Fruit fly (Drosophila melanogaster) whole organism, embryonic: Measurements from ENCODE around the gene HP1e.

Experiments
- B-H1 ChIP-seq: fragments of 200-800 bp; sonication (Bioruptor generic); IDR thresholded peaks from 3 replicates; pipeline ENCODE4 v1.3.6; 2022; ENCODE audit warnings: missing biosample characterization, missing genetic modification characterization
- Bgb ChIP-seq: fragments of 200-800 bp; sonication (Bioruptor generic); IDR thresholded peaks from 2 replicates; pipeline ENCODE4 v1.3.6; 2022; ENCODE audit warnings: missing biosample characterization, missing genetic modification characterization; ENCODE audit not compliant: partially characterized antibody
- CG10147 ChIP-seq: fragments of 200-800 bp; sonication (Bioruptor generic); optimal IDR thresholded peaks from 2 replicates; lab custom pipeline; 2019; ENCODE audit warnings: missing biosample characterization, mild to moderate bottlenecking, missing genetic modification characterization, moderate library complexity
- CG10209 ChIP-seq: fragments of 200-800 bp; sonication (Bioruptor generic); optimal IDR thresholded peaks from 3 replicates; lab custom pipeline; 2017; ENCODE audit warnings: missing biosample characterization, mild to moderate bottlenecking, missing genetic modification characterization, missing genetic modification reagents
- CG10274 ChIP-seq: fragments of 200-800 bp; sonication (Bioruptor generic); optimal IDR thresholded peaks from 3 replicates; lab custom pipeline; 2017; ENCODE audit warnings: missing biosample characterization, mild to moderate bottlenecking, missing genetic modification characterization
- CG10431 ChIP-seq: fragments of 200-800 bp; sonication (Bioruptor generic); optimal IDR thresholded peaks from 3 replicates; lab custom pipeline; 2018; ENCODE audit warnings: missing biosample characterization, mild to moderate bottlenecking, missing genetic modification characterization
- CG10565 ChIP-seq: fragments of 200-800 bp; sonication (Bioruptor generic); optimal IDR thresholded peaks from 3 replicates; lab custom pipeline; 2016; ENCODE audit warnings: missing biosample characterization, mild to moderate bottlenecking, missing genetic modification characterization
- CG13424 ChIP-seq: fragments of 200-800 bp; sonication (Bioruptor generic); optimal IDR thresholded peaks from 2 replicates; lab custom pipeline; 2019; ENCODE audit warnings: missing biosample characterization, mild to moderate bottlenecking, missing genetic modification characterization, moderate library complexity
- CG14014 ChIP-seq: fragments of 200-800 bp; sonication (Bioruptor generic); IDR thresholded peaks from 2 replicates; pipeline ENCODE4 v1.3.6; 2022; ENCODE audit warnings: missing biosample characterization, missing genetic modification characterization
- CG14710 ChIP-seq: fragments of 200-800 bp; sonication (Bioruptor generic); optimal IDR thresholded peaks from 3 replicates; lab custom pipeline; 2019; ENCODE audit warnings: missing biosample characterization, mild to moderate bottlenecking, missing genetic modification characterization, moderate library complexity
- CG16813 ChIP-seq: fragments of 200-800 bp; sonication (Bioruptor generic); IDR thresholded peaks from 3 replicates; pipeline ENCODE4 v1.3.6; 2022; ENCODE audit warnings: missing biosample characterization, missing genetic modification characterization; ENCODE audit not compliant: partially characterized antibody
- CG16863 ChIP-seq: fragments of 200-800 bp; sonication (Bioruptor generic); optimal IDR thresholded peaks from 3 replicates; lab custom pipeline; 2016; ENCODE audit warnings: missing biosample characterization, missing genetic modification characterization
- CG17359 ChIP-seq: fragments of 200-800 bp; sonication (Bioruptor generic); optimal IDR thresholded peaks from 3 replicates; lab custom pipeline; 2018; ENCODE audit warnings: missing biosample characterization, mild to moderate bottlenecking, missing genetic modification characterization, moderate library complexity
- CG18764 ChIP-seq: fragments of 200-800 bp; sonication (Bioruptor generic); optimal IDR thresholded peaks from 3 replicates; lab custom pipeline; 2016; ENCODE audit warnings: missing biosample characterization, missing genetic modification characterization
- CG2875 ChIP-seq: fragments of 200-800 bp; sonication (Bioruptor generic); optimal IDR thresholded peaks from 2 replicates; lab custom pipeline; 2017; ENCODE audit warnings: missing biosample characterization, mild to moderate bottlenecking, missing genetic modification characterization, missing genetic modification reagents
- CG31441 ChIP-seq: fragments of 200-800 bp; sonication (Bioruptor generic); IDR thresholded peaks from 2 replicates; pipeline ENCODE4 v1.3.6; 2022; ENCODE audit warnings: missing biosample characterization, missing genetic modification characterization
- CG4282 ChIP-seq: fragments of 200-800 bp; sonication (Bioruptor generic); optimal IDR thresholded peaks from 2 replicates; lab custom pipeline; 2016; ENCODE audit warnings: missing biosample characterization, missing genetic modification characterization
- CG4424 ChIP-seq: fragments of 200-800 bp; sonication (Bioruptor generic); optimal IDR thresholded peaks from 3 replicates; lab custom pipeline; 2016; ENCODE audit warnings: missing biosample characterization, missing genetic modification characterization
- CG4617 ChIP-seq: fragments of 200-800 bp; sonication (Bioruptor generic); optimal IDR thresholded peaks from 3 replicates; lab custom pipeline; 2016; ENCODE audit warnings: missing biosample characterization, missing genetic modification characterization, borderline replicate concordance
- CG5245 ChIP-seq: fragments of 200-800 bp; sonication (Bioruptor generic); optimal IDR thresholded peaks from 3 replicates; lab custom pipeline; 2016; ENCODE audit warnings: missing biosample characterization, missing genetic modification characterization
- CG7357 ChIP-seq: fragments of 200-800 bp; sonication (Bioruptor generic); IDR thresholded peaks from 3 replicates; pipeline ENCODE4 v1.3.6; 2022; ENCODE audit warnings: missing biosample characterization, missing genetic modification characterization
- CG9797 ChIP-seq: fragments of 200-800 bp; sonication (Bioruptor generic); optimal IDR thresholded peaks from 3 replicates; lab custom pipeline; 2018; ENCODE audit warnings: missing biosample characterization, mild to moderate bottlenecking, missing genetic modification characterization
- CG9817 ChIP-seq: fragments of 200-800 bp; sonication (Bioruptor generic); optimal IDR thresholded peaks from 2 replicates; lab custom pipeline; 2018; ENCODE audit warnings: missing biosample characterization, mild to moderate bottlenecking, missing genetic modification characterization, moderate library complexity
- Chrac-16 ChIP-seq: fragments of 200-800 bp; sonication (Bioruptor generic); optimal IDR thresholded peaks from 3 replicates; lab custom pipeline; 2016; ENCODE audit warnings: missing biosample characterization, missing genetic modification characterization
- ERR ChIP-seq: fragments of 200-800 bp; sonication (Bioruptor generic); optimal IDR thresholded peaks from 2 replicates; lab custom pipeline; 2016; ENCODE audit warnings: missing biosample characterization, missing genetic modification characterization
- Elba2 ChIP-seq: fragments of 200-800 bp; sonication (Bioruptor generic); optimal IDR thresholded peaks from 3 replicates; lab custom pipeline; 2016; ENCODE audit warnings: missing biosample characterization, missing genetic modification characterization
- Fer2 ChIP-seq: fragments of 200-800 bp; sonication (Bioruptor generic); optimal IDR thresholded peaks from 2 replicates; lab custom pipeline; 2018; ENCODE audit warnings: missing biosample characterization, mild to moderate bottlenecking, missing genetic modification characterization, moderate library complexity
- GATAe ChIP-seq: fragments of 200-800 bp; sonication (Bioruptor generic); conservative IDR thresholded peaks from 2 replicates; pipeline ENCODE4 v1.3.6; 2022; ENCODE audit warnings: missing biosample characterization, missing genetic modification characterization
- Lpt ChIP-seq: fragments of >200 bp; optimal IDR thresholded peaks from 2 replicates; lab custom pipeline; 2018; ENCODE audit warnings: missing biosample characterization, missing genetic modification characterization
- Meics ChIP-seq: fragments of 200-800 bp; sonication (Bioruptor generic); optimal IDR thresholded peaks from 2 replicates; lab custom pipeline; 2017; ENCODE audit warnings: missing biosample characterization, mild to moderate bottlenecking, missing genetic modification characterization
- Tbp ChIP-seq: fragments of >200 bp; optimal IDR thresholded peaks from 2 replicates; lab custom pipeline; 2018; ENCODE audit warnings: missing biosample characterization, missing genetic modification characterization
- ato ChIP-seq: fragments of 200-800 bp; sonication (Bioruptor generic); IDR thresholded peaks from 2 replicates; pipeline ENCODE4 v1.3.6; 2022; ENCODE audit warnings: missing biosample characterization, missing genetic modification characterization; ENCODE audit not compliant: partially characterized antibody
- btn ChIP-seq: fragments of 200-800 bp; sonication (Bioruptor generic); optimal IDR thresholded peaks from 2 replicates; lab custom pipeline; 2016; ENCODE audit warnings: missing biosample characterization, missing genetic modification characterization
- crol ChIP-seq: fragments of 200-800 bp; sonication (Bioruptor generic); IDR thresholded peaks from 2 replicates; pipeline ENCODE4 v1.3.6; 2022; ENCODE audit warnings: missing biosample characterization, missing genetic modification characterization
- fd102C ChIP-seq: fragments of 200-800 bp; sonication (Bioruptor generic); optimal IDR thresholded peaks from 2 replicates; lab custom pipeline; 2018; ENCODE audit warnings: missing biosample characterization, mild to moderate bottlenecking, missing genetic modification characterization, moderate library complexity
- gce ChIP-seq: fragments of 200-800 bp; sonication (Bioruptor generic); IDR thresholded peaks from 3 replicates; pipeline ENCODE4 v1.3.6; 2022; ENCODE audit warnings: missing biosample characterization, missing genetic modification characterization
- grn ChIP-seq: fragments of 200-800 bp; sonication (Bioruptor generic); optimal IDR thresholded peaks from 3 replicates; lab custom pipeline; 2017; ENCODE audit warnings: missing biosample characterization, missing genetic modification characterization
- gt ChIP-seq: fragments of 200-800 bp; sonication (Bioruptor generic); IDR thresholded peaks from 2 replicates; pipeline ENCODE4 v1.3.6; 2022; ENCODE audit warnings: missing biosample characterization, missing genetic modification characterization
- hb ChIP-seq: fragments of 200-800 bp; sonication (Bioruptor generic); IDR thresholded peaks from 3 replicates; pipeline ENCODE4 v1.3.6; 2022; ENCODE audit warnings: missing biosample characterization, missing genetic modification characterization; ENCODE audit not compliant: partially characterized antibody
- hth ChIP-seq: fragments of >200 bp; optimal IDR thresholded peaks from 2 replicates; lab custom pipeline; 2017; ENCODE audit warnings: inconsistent platforms
- knrl ChIP-seq: fragments of 200-800 bp; sonication (Bioruptor generic); IDR thresholded peaks from 3 replicates; pipeline ENCODE4 v1.3.6; 2022; ENCODE audit warnings: missing biosample characterization, missing genetic modification characterization; ENCODE audit not compliant: partially characterized antibody
- maf-S ChIP-seq: fragments of 200-800 bp; sonication (Bioruptor generic); optimal IDR thresholded peaks from 2 replicates; lab custom pipeline; 2016; ENCODE audit warnings: missing biosample characterization, missing genetic modification characterization
- pan ChIP-seq, 4 experiments: fragments of >200 bp in 3 of 4; fragments of 200-800 bp in 1 of 4; sonication (Bioruptor generic) in 1 of 4; optimal IDR thresholded peaks in 3 of 4; IDR thresholded peaks in 1 of 4; 2 replicates each; pipeline versions ENCODE4 v1.3.6 to Lab custom; 2017 to 2022; ENCODE audit warnings: missing biosample characterization in 2 of 4, missing genetic modification characterization in 2 of 4, mixed read lengths in 1 of 4
- pfk ChIP-seq: fragments of 200-800 bp; sonication (Bioruptor generic); optimal IDR thresholded peaks from 2 replicates; lab custom pipeline; 2018; ENCODE audit warnings: missing biosample characterization, mild to moderate bottlenecking, missing genetic modification characterization, moderate library complexity
- ranshi ChIP-seq: fragments of 200-800 bp; sonication (Bioruptor generic); IDR thresholded peaks from 2 replicates; pipeline ENCODE4 v1.3.6; 2022; ENCODE audit warnings: missing biosample characterization, missing genetic modification characterization
- salm ChIP-seq: fragments of 200-800 bp; sonication (Bioruptor generic); optimal IDR thresholded peaks from 2 replicates; lab custom pipeline; 2018; ENCODE audit warnings: missing biosample characterization, mild to moderate bottlenecking, missing genetic modification characterization
- tgo ChIP-seq: fragments of 200-800 bp; sonication (Bioruptor generic); IDR thresholded peaks from 3 replicates; pipeline ENCODE4 v1.3.6; 2022; ENCODE audit warnings: missing biosample characterization, missing genetic modification characterization
- tll ChIP-seq, 2 experiments: fragments of 200-800 bp in 1 of 2; fragments of >200 bp in 1 of 2; sonication (Bioruptor generic) in 1 of 2; optimal IDR thresholded peaks; 2 replicates each; lab custom pipeline; 2017 to 2019; ENCODE audit warnings: missing biosample characterization in 2 of 2, missing genetic modification characterization in 2 of 2, mild to moderate bottlenecking in 1 of 2, moderate library complexity in 1 of 2
- unc-4 ChIP-seq: fragments of 200-800 bp; sonication (Bioruptor generic); IDR thresholded peaks from 2 replicates; pipeline ENCODE4 v1.3.6; 2022; ENCODE audit warnings: missing biosample characterization, missing genetic modification characterization; ENCODE audit not compliant: partially characterized antibody
- wor ChIP-seq: fragments of 200-800 bp; sonication (Bioruptor generic); IDR thresholded peaks from 2 replicates; pipeline ENCODE4 v1.3.6; 2022; ENCODE audit warnings: missing biosample characterization, missing genetic modification characterization

HP1e gene

DNA sequence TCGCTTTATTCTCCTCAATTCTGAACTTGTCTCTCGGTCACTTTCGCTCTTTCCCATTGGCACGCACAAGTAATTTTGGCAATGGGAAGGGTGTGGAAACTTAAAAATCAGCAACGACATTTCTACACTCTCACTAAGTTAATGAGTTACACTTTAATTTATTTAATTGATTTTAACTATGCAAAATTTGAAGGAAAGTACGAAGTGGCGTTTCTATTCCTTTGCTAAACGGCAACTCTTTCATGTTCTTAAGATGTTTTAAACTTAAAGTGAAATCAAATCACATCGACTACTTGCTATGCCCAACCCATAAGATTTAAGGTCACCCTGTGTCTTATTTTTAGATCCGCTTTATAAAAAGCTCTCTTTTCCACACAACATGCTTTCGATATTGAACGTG is 48.8 kb downstream of the HP1e start (continued):
- no peak for TF ChIP-seq unc-4 (GFP tag; lab: Robert Waterston, UW)
- TF ChIP-seq CG18764 (GFP tag; lab: Kevin White, UChicago): no peak
- TF ChIP-seq CG9797 (GFP tag; lab: Kevin White, UChicago): no peak
- no peak for TF ChIP-seq CG4282
- TF ChIP-seq hth (lab: Kevin White, UChicago): no peak
- TF ChIP-seq Lpt (GFP tag; lab: Kevin White, UChicago): no peak
- no peak for TF ChIP-seq CG10274 (GFP tag; lab: Kevin White, UChicago)
- TF ChIP-seq gt (GFP tag; lab: Robert Waterston, UW): no peak
- no peak for TF ChIP-seq grn (GFP tag; lab: Kevin White, UChicago)
- TF ChIP-seq Bgb (GFP tag; lab: Robert Waterston, UW): no peak
- TF ChIP-seq crol (GFP tag; lab: Robert Waterston, UW): no peak
- no peak for TF ChIP-seq tll (GFP tag; optimal IDR thresholded peaks at IDR 0.05; lab: Kevin White, UChicago)
- peak; percentile 34 for TF ChIP-seq CG10147 (GFP tag; lab: Kevin White, UChicago)
- no peak for TF ChIP-seq pan (optimal IDR thresholded peaks at IDR 0.05; lab: Kevin White, UChicago)
- peak in 1 of 2 experiments; percentile 76 for TF ChIP-seq pan (GFP tag; optimal IDR thresholded peaks at IDR 0.05 in 1 of 2, IDR thresholded peaks at IDR 0.05 in 1 of 2)
- peak; percentile 30 for TF ChIP-seq salm
- no peak for TF ChIP-seq wor (GFP tag; lab: Robert Waterston, UW)
- TF ChIP-seq CG10431 (GFP tag; lab: Kevin White, UChicago): no peak
- TF ChIP-seq Chrac-16 (GFP tag; lab: Kevin White, UChicago): peak; percentile 26
- TF ChIP-seq CG16863 (GFP tag; lab: Kevin White, UChicago): no peak
- peak; percentile 38; the same call in 1 of the 3 replicates for TF ChIP-seq B-H1 (GFP tag; lab: Robert Waterston, UW)
- TF ChIP-seq hb (GFP tag; lab: Robert Waterston, UW): no peak
- peak; percentile 37; the same call in 1 of the 2 replicates for TF ChIP-seq CG31441 (GFP tag; lab: Robert Waterston, UW)
- no peak for TF ChIP-seq CG10565 (GFP tag; lab: Kevin White, UChicago)
- TF ChIP-seq CG14710 (tag; lab: Kevin White, UChicago): no peak
- TF ChIP-seq Elba2 (GFP tag; lab: Kevin White, UChicago): no peak
- TF ChIP-seq CG17359 (tag; lab: Kevin White, UChicago): peak; percentile 67
- no peak for TF ChIP-seq pfk (GFP tag; lab: Kevin White, UChicago)
- TF ChIP-seq CG14014 (GFP tag; lab: Robert Waterston, UW): peak; percentile 46; the same call in 1 of the 2 replicates
- TF ChIP-seq CG7357: peak; percentile 52; the same call in 1 of the 3 replicates
- TF ChIP-seq CG10209 (GFP tag; lab: Kevin White, UChicago): peak; percentile 47
- TF ChIP-seq fd102C (GFP tag; lab: Kevin White, UChicago): no peak
- peak; percentile 51; the same call in 1 of the 2 replicates for TF ChIP-seq ranshi (GFP tag; lab: Robert Waterston, UW)
- no peak for TF ChIP-seq gce (GFP tag; lab: Robert Waterston, UW)
- no peak for TF ChIP-seq Fer2 (tag; lab: Kevin White, UChicago)
- no peak for TF ChIP-seq Tbp (GFP tag; lab: Kevin White, UChicago)
- TF ChIP-seq tgo: peak; percentile 64; the same call in 2 of the 3 replicates
- TF ChIP-seq knrl (GFP tag; lab: Robert Waterston, UW): no peak
- TF ChIP-seq CG4424: peak; percentile 12
- peak; percentile 70 for TF ChIP-seq CG13424 (tag; lab: Kevin White, UChicago)
- TF ChIP-seq Meics (GFP tag; lab: Kevin White, UChicago): peak; percentile 76
- TF ChIP-seq CG2875 (GFP tag; lab: Kevin White, UChicago): no peak
- TF ChIP-seq btn (GFP tag; lab: Kevin White, UChicago): no peak
- no peak for TF ChIP-seq CG4617 (GFP tag; lab: Kevin White, UChicago)
- TF ChIP-seq CG16813: no peak
- TF ChIP-seq ato (GFP tag; lab: Robert Waterston, UW): no peak
- peak; percentile 59 for TF ChIP-seq CG9817 (tag; lab: Kevin White, UChicago)
- TF ChIP-seq CG5245 (GFP tag; lab: Kevin White, UChicago): peak; percentile 0
- TF ChIP-seq maf-S (GFP tag; lab: Kevin White, UChicago): no peak
- no peak for TF ChIP-seq GATAe (GFP tag; lab: Robert Waterston, UW)
- TF ChIP-seq ERR (GFP tag; lab: Kevin White, UChicago): peak; percentile 48
